Fruit fly (Drosophila melanogaster): ENCODE data around the gene CG8010.

CG8010 gene

dm6 chrX:19297899-19298784 is 29.4 kb upstream of the CG8010 start, which contains the start of gene CG8034 (continued):
- TF ChIP-seq Rx (GFP tag; IDR thresholded peaks at IDR 0.05): peak; percentile 89
- peak; percentile 95 for TF ChIP-seq chn (GFP tag; optimal IDR thresholded peaks at IDR 0.05)
- peak; percentile 86 for TF ChIP-seq CG9876 (GFP tag; optimal IDR thresholded peaks at IDR 0.05)
- TF ChIP-seq CG17802 (tag; optimal IDR thresholded peaks at IDR 0.05): peak; percentile 84
- peak; percentile 96 for TF ChIP-seq nerfin-1 (tag; optimal IDR thresholded peaks at IDR 0.05)
- peak; percentile 54 for TF ChIP-seq CG10321 (GFP tag; IDR thresholded peaks at IDR 0.05)
- 0 out of 3 replicates have a peak, but pooled peaks have one; percentile 7 for TF ChIP-seq CG7963 (GFP tag; IDR thresholded peaks at IDR 0.05; ENCODE audit: partially characterized antibody)
- peak; percentile 77 for TF ChIP-seq luna (GFP tag; optimal IDR thresholded peaks at IDR 0.05)
- TF ChIP-seq CG1792 (GFP tag; optimal IDR thresholded peaks at IDR 0.05): peak; percentile 83
- TF ChIP-seq Ptx1 (GFP tag; IDR thresholded peaks at IDR 0.05): peak; percentile 97
- peak; percentile 97 for TF ChIP-seq CG11695 (GFP tag; IDR thresholded peaks at IDR 0.05)
- TF ChIP-seq CG6683 (GFP tag; optimal IDR thresholded peaks at IDR 0.05): peak; percentile 93
- TF ChIP-seq CG4328 (GFP tag; optimal IDR thresholded peaks at IDR 0.05): peak; percentile 97
- TF ChIP-seq CG13775 (GFP tag; optimal IDR thresholded peaks at IDR 0.05): peak; percentile 96
- TF ChIP-seq Kr (GFP tag; optimal IDR thresholded peaks at IDR 0.05): peak; percentile 78
- peak; percentile 98 for TF ChIP-seq CG2712 (tag; optimal IDR thresholded peaks at IDR 0.05)
- no peak for TF ChIP-seq hb (GFP tag; IDR thresholded peaks at IDR 0.05; ENCODE audit: partially characterized antibody)
- peak; percentile 96 for TF ChIP-seq cwo (GFP tag; optimal IDR thresholded peaks at IDR 0.05)
- TF ChIP-seq slbo (GFP tag; IDR thresholded peaks at IDR 0.05): peak; percentile 94
- TF ChIP-seq CG6272 (GFP tag; IDR thresholded peaks at IDR 0.05): peak; percentile 89
- TF ChIP-seq PHDP (tag; optimal IDR thresholded peaks at IDR 0.05): peak; percentile 97
- peak; percentile 59; the same call in 2 of the 3 replicates for TF ChIP-seq Opbp (GFP tag; IDR thresholded peaks at IDR 0.05; ENCODE audit: partially characterized antibody)
- TF ChIP-seq Nf-YC (tag; optimal IDR thresholded peaks at IDR 0.05): peak; percentile 91
- TF ChIP-seq scrt (GFP tag; optimal IDR thresholded peaks at IDR 0.05): peak; percentile 94
- TF ChIP-seq CG13296 (GFP tag; optimal IDR thresholded peaks at IDR 0.05): peak; percentile 97
- peak; percentile 96 for TF ChIP-seq danr (GFP tag; IDR thresholded peaks at IDR 0.05)
- TF ChIP-seq aop (GFP tag; IDR thresholded peaks at IDR 0.05): no peak
- TF ChIP-seq CG12155 (GFP tag; optimal IDR thresholded peaks at IDR 0.05): peak; percentile 94
- peak; percentile 51; the same call in 1 of the 2 replicates for TF ChIP-seq nerfin-2 (GFP tag; IDR thresholded peaks at IDR 0.05; ENCODE audit: partially characterized antibody)
- peak; percentile 95 for TF ChIP-seq zfh1 (GFP tag; IDR thresholded peaks at IDR 0.05)
- TF ChIP-seq bcd (GFP tag; optimal IDR thresholded peaks at IDR 0.05): peak; percentile 98
- TF ChIP-seq CG34376 (GFP tag; optimal IDR thresholded peaks at IDR 0.05): peak; percentile 97
- peak; percentile 98 for TF ChIP-seq CG15269 (tag; optimal IDR thresholded peaks at IDR 0.05)
- peak; percentile 89 for TF ChIP-seq Hmx (GFP tag; optimal IDR thresholded peaks at IDR 0.05)
- peak; percentile 93 for TF ChIP-seq Vsx1 (GFP tag; optimal IDR thresholded peaks at IDR 0.05)
- 0 out of 3 replicates have a peak, but pooled peaks have one; percentile 48 for TF ChIP-seq z (GFP tag; IDR thresholded peaks at IDR 0.05)
- peak; percentile 94 for TF ChIP-seq Side (GFP tag; optimal IDR thresholded peaks at IDR 0.05)
- peak; percentile 81 for TF ChIP-seq CG3995 (GFP tag; optimal IDR thresholded peaks at IDR 0.05)
- TF ChIP-seq CG3407 (GFP tag; optimal IDR thresholded peaks at IDR 0.05): peak; percentile 92
- peak; percentile 89 for TF ChIP-seq CG18764 (GFP tag; optimal IDR thresholded peaks at IDR 0.05)
- peak; percentile 94 for TF ChIP-seq Atf-2 (GFP tag; optimal IDR thresholded peaks at IDR 0.05)
- peak; percentile 85 for TF ChIP-seq dimm (GFP tag; IDR thresholded peaks at IDR 0.05)
- TF ChIP-seq p53 (GFP tag; optimal IDR thresholded peaks at IDR 0.05): peak; percentile 69
- TF ChIP-seq dpn (GFP tag; optimal IDR thresholded peaks at IDR 0.05): peak; percentile 97
- peak; percentile 99 for TF ChIP-seq Med (GFP tag)
- peak; percentile 77 for TF ChIP-seq psq (GFP tag; optimal IDR thresholded peaks at IDR 0.05)
- peak; percentile 76 for TF ChIP-seq Elba2 (GFP tag; optimal IDR thresholded peaks at IDR 0.05)
- TF ChIP-seq Doc3 (GFP tag; IDR thresholded peaks at IDR 0.05; ENCODE audit: partially characterized antibody): no peak
